Worm (Caenorhabditis elegans): ENCODE data around the gene T22E5.6.

T22E5.6 gene

DNA sequence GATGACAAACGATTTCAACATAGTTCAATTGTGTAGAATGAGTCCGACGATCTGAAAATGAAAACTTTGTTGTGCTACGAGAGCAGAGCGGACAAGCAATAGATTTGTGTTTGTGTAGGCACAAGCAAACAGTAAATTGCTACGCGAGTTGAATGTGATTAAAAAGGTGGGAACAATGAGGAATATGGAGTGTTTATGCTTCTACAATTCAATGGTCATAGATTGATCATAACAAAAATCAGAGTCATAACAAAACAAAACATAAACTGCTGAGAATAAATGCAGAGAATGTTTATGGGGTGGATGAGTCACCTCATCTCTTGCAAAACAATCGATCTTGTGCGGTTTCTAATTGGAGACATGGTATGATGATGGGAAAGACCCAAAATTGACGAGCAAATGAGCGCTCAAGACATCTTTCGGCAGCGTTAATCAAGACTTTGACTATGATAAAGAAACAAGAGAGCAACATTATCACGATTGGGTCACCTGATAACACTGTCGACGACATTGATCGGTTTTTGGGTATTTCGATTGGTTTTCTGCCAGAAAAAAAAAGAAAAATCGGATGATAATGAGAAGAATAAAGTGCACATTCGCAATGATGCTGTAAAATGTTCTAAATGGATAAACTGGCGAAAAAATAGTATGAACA is 38.4 kb downstream of the T22E5.6 start, which contains the start of gene lmp-1:
TSS of gene lmp-1 (minus strand) at position 51 of the 655 bp plus-strand sequence.
- no peak for TF ChIP-seq flh-1 (GFP tag; optimal IDR thresholded peaks at IDR 0.05)
- TF ChIP-seq sptf-1 (tag; optimal IDR thresholded peaks at IDR 0.05), result no peak
- TF ChIP-seq sem-2 (GFP tag; optimal IDR thresholded peaks at IDR 0.05), result no peak
- no peak for TF ChIP-seq ceh-39 (tag; optimal IDR thresholded peaks at IDR 0.05)
- no peak for TF ChIP-seq tbx-8 (GFP tag; optimal IDR thresholded peaks at IDR 0.05)
- TF ChIP-seq hlh-1 (tag; optimal IDR thresholded peaks at IDR 0.05), result no peak
- TF ChIP-seq pha-4 (tag; optimal IDR thresholded peaks at IDR 0.05), result no peak
- no peak for TF ChIP-seq lin-32 (GFP tag; optimal IDR thresholded peaks at IDR 0.05)
- TF ChIP-seq unc-39 (tag; optimal IDR thresholded peaks at IDR 0.05), result no peak
- TF ChIP-seq unc-62 (GFP tag; optimal IDR thresholded peaks at IDR 0.05), result no peak
- TF ChIP-seq nhr-76 (tag; optimal IDR thresholded peaks at IDR 0.05), result no peak
- no peak for TF ChIP-seq nhr-28 (tag; optimal IDR thresholded peaks at IDR 0.05)
- no peak for TF ChIP-seq zip-8 (tag; optimal IDR thresholded peaks at IDR 0.05)

ce11 chrX:6374451-6374850 is 41.8 kb downstream of the T22E5.6 start, which contains the start of gene C03B1.1:
Gene C03B1.1, plus strand, starts transcription at chrX:6374751.
- TF ChIP-seq bed-3 (GFP tag; optimal IDR thresholded peaks at IDR 0.05), result no peak

DNA sequence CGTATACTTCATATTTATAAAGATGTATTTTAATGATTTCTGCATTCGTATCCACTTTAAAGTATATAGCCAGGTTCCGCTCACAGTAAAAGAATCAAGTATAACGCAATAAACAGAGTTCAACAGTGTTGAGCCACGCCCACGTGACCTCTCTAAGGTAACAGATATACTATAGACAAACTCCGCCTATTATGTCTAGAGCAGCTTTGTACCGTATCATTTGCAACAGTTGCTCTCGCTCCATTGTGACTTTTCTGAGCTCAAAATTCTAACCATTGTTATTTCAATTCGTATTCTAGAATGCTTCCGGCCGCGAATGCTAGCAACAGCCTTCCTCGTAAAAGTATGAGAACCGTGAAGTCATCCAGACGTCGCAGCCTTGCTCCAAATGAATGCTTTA is 42.9 kb downstream of the T22E5.6 start, which contains the start of gene C03B1.17:
TSS of gene C03B1.17 (plus strand) at position 301 of the 400 bp plus-strand sequence.
- TF ChIP-seq tbx-8 (GFP tag; optimal IDR thresholded peaks at IDR 0.05) (no peak), cnd-1 (tag; optimal IDR thresholded peaks at IDR 0.05) (no peak), ces-1 (GFP tag; optimal IDR thresholded peaks at IDR 0.05) (no peak), unc-39 (tag; optimal IDR thresholded peaks at IDR 0.05) (no peak), ztf-11 (tag; optimal IDR thresholded peaks at IDR 0.05) (no peak), sem-2 (GFP tag; optimal IDR thresholded peaks at IDR 0.05) (no peak), nhr-12 (tag; optimal IDR thresholded peaks at IDR 0.05) (no peak), mab-5 (tag; optimal IDR thresholded peaks at IDR 0.05) (no peak), lsy-2 (tag; optimal IDR thresholded peaks at IDR 0.05) (no peak), zip-8 (tag; optimal IDR thresholded peaks at IDR 0.05) (no peak), sptf-1 (tag; optimal IDR thresholded peaks at IDR 0.05) (no peak), elt-3 (tag; optimal IDR thresholded peaks at IDR 0.05) (no peak), unc-62 (GFP tag; optimal IDR thresholded peaks at IDR 0.05) (no peak), hlh-1 (tag; optimal IDR thresholded peaks at IDR 0.05) (no peak), ham-2 (GFP tag; optimal IDR thresholded peaks at IDR 0.05) (no peak), elt-1 (tag; optimal IDR thresholded peaks at IDR 0.05; ENCODE audit: borderline replicate concordance, insufficient read depth) (no peak), unc-120 (tag; optimal IDR thresholded peaks at IDR 0.05; ENCODE audit: poor library complexity, severe bottlenecking) (no peak), ceh-39 (tag; optimal IDR thresholded peaks at IDR 0.05) (no peak), nhr-76 (tag; optimal IDR thresholded peaks at IDR 0.05) (no peak)

- TF ChIP-seq lsy-2 (tag; optimal IDR thresholded peaks at IDR 0.05), result no peak
- peak; percentile 68 for TF ChIP-seq cnd-1 (tag; optimal IDR thresholded peaks at IDR 0.05)
- peak; percentile 43 for TF ChIP-seq flh-1 (GFP tag; optimal IDR thresholded peaks at IDR 0.05)
- peak; percentile 11 for TF ChIP-seq mep-1 (tag; optimal IDR thresholded peaks at IDR 0.05)
- no peak for TF ChIP-seq nhr-76 (tag; optimal IDR thresholded peaks at IDR 0.05)
- TF ChIP-seq bed-3 (GFP tag; optimal IDR thresholded peaks at IDR 0.05), result peak; percentile 71
- no peak for TF ChIP-seq blmp-1 (tag; optimal IDR thresholded peaks at IDR 0.05)
- TF ChIP-seq pha-4 (tag; optimal IDR thresholded peaks at IDR 0.05), result no peak
- TF ChIP-seq elt-1 (tag; optimal IDR thresholded peaks at IDR 0.05; ENCODE audit: borderline replicate concordance, insufficient read depth), result no peak
- no peak for TF ChIP-seq nhr-28 (tag; optimal IDR thresholded peaks at IDR 0.05)
- TF ChIP-seq mls-2 (tag; optimal IDR thresholded peaks at IDR 0.05), result peak; percentile 77
- peak; percentile 47 for TF ChIP-seq ham-2 (GFP tag; optimal IDR thresholded peaks at IDR 0.05)
- no peak for TF ChIP-seq ces-1 (GFP tag; optimal IDR thresholded peaks at IDR 0.05)
- peak; percentile 71 for TF ChIP-seq sem-2 (GFP tag; optimal IDR thresholded peaks at IDR 0.05)
- TF ChIP-seq zip-8 (tag; optimal IDR thresholded peaks at IDR 0.05), result peak; percentile 76
- peak; percentile 83 for TF ChIP-seq M03D4.4 (tag; optimal IDR thresholded peaks at IDR 0.05)
- peak; percentile 66 for TF ChIP-seq nhr-2 (tag; optimal IDR thresholded peaks at IDR 0.05)
- peak; percentile 58 for TF ChIP-seq ceh-43 (GFP tag; optimal IDR thresholded peaks at IDR 0.05)
- no peak for TF ChIP-seq lin-13 (tag; optimal IDR thresholded peaks at IDR 0.05)
- peak; percentile 59 for TF ChIP-seq unc-120 (tag; optimal IDR thresholded peaks at IDR 0.05; ENCODE audit: poor library complexity, severe bottlenecking)
- no peak for TF ChIP-seq ceh-39 (tag; optimal IDR thresholded peaks at IDR 0.05)
- TF ChIP-seq tbx-8 (GFP tag; optimal IDR thresholded peaks at IDR 0.05), result peak; percentile 79
- TF ChIP-seq unc-39 (tag; optimal IDR thresholded peaks at IDR 0.05), result no peak
- peak; percentile 79 for TF ChIP-seq drap-1 (GFP tag; optimal IDR thresholded peaks at IDR 0.05)
- TF ChIP-seq sptf-1 (tag; optimal IDR thresholded peaks at IDR 0.05), result peak; percentile 88
- TF ChIP-seq mab-5 (tag; optimal IDR thresholded peaks at IDR 0.05), result peak; percentile 22
- peak; percentile 46 for TF ChIP-seq hlh-1 (tag; optimal IDR thresholded peaks at IDR 0.05)
- no peak for TF ChIP-seq ztf-11 (tag; optimal IDR thresholded peaks at IDR 0.05)
- no peak for TF ChIP-seq elt-3 (tag; optimal IDR thresholded peaks at IDR 0.05)
- no peak for TF ChIP-seq unc-62 (GFP tag; optimal IDR thresholded peaks at IDR 0.05)
- no peak for TF ChIP-seq snpc-4 (tag; optimal IDR thresholded peaks at IDR 0.05)
- TF ChIP-seq ceh-83 (GFP tag; optimal IDR thresholded peaks at IDR 0.05), result peak; percentile 84
- TF ChIP-seq nhr-12 (tag; optimal IDR thresholded peaks at IDR 0.05), result no peak
- peak; percentile 37 for TF ChIP-seq lin-32 (GFP tag; optimal IDR thresholded peaks at IDR 0.05)
- TF ChIP-seq nhr-237 (tag; optimal IDR thresholded peaks at IDR 0.05), result peak; percentile 20
Measured at ce11 chrX:6371192-6372116, 44.8 kb downstream of the T22E5.6 start.

Measured in whole organism, mixed stage, embryonic.